Worm (Caenorhabditis elegans) whole organism, L4/young adult: ENCODE data around the gene F21C10.9.

Experiments used
- W03F9.2 ChIP-seq: fragments of 150-350 bp; optimal IDR thresholded peaks from 2 replicates; lab custom pipeline; 2014; ENCODE audit warnings: missing biosample characterization, missing genetic modification characterization
- dao-5 ChIP-seq: sonication (generic microtip); optimal IDR thresholded peaks from 2 replicates; lab custom pipeline; 2016; ENCODE audit warnings: missing genotype, missing genetic modification characterization, moderate library complexity, missing compliant biosample characterization
- him-1 ChIP-seq: sonication (generic microtip); optimal IDR thresholded peaks from 2 replicates; lab custom pipeline; 2016; ENCODE audit warnings: missing genotype, missing genetic modification reagents, missing genetic modification characterization, missing compliant biosample characterization

The F21C10.9 gene

ce11 chrV:9098280-9098973, at the start of gene F21C10.9:
F21C10.9 (minus strand) TSS chrV:9098696.
- TF ChIP-seq W03F9.2 (tag; lab: Kevin White, UChicago) = no peak
- no peak for TF ChIP-seq him-1

ce11 chrV:9148151-9148550, 49.7 kb upstream of the F21C10.9 start:
- TF ChIP-seq dao-5 = no peak
- no peak for TF ChIP-seq him-1
- no peak for TF ChIP-seq W03F9.2 (tag; lab: Kevin White, UChicago)

- TF ChIP-seq him-1 (no peak), dao-5 (no peak)
Observed at ce11 chrV:9146849-9147557, 48.5 kb upstream of the F21C10.9 start, which contains the start of gene spl-2. spl-2 (minus strand) TSS chrV:9146899.

- TF ChIP-seq him-1 (no peak), W03F9.2 (tag; lab: Kevin White, UChicago) (no peak), dao-5 (no peak)
Observed at ce11 chrV:9146196-9146595, 47.7 kb upstream of the F21C10.9 start.

ce11 chrV:9143896-9144295, 45.4 kb upstream of the F21C10.9 start:
- no peak for TF ChIP-seq dao-5

ce11 chrV:9141297-9141696, 42.8 kb upstream of the F21C10.9 start, which contains the start of gene pitr-3:
pitr-3 (minus strand) TSS chrV:9141397.
- no peak for TF ChIP-seq dao-5
- TF ChIP-seq W03F9.2 (tag; lab: Kevin White, UChicago) = no peak
- TF ChIP-seq him-1 = no peak

ce11 chrV:9137618-9138017, 39.1 kb upstream of the F21C10.9 start, which contains the start of gene pitr-2:
pitr-2 (minus strand) TSS chrV:9137718.
- no peak for TF ChIP-seq him-1
- no peak for TF ChIP-seq W03F9.2 (tag; lab: Kevin White, UChicago)
- no peak for TF ChIP-seq dao-5

- no peak for TF ChIP-seq W03F9.2 (tag; lab: Kevin White, UChicago)
- no peak for TF ChIP-seq dao-5
- TF ChIP-seq him-1 = no peak
Observed at ce11 chrV:9133950-9134349, 35.5 kb upstream of the F21C10.9 start, which contains the start of gene B0222.1. B0222.1 (plus strand) TSS chrV:9134255.

ce11 chrV:9132043-9132442, 33.5 kb upstream of the F21C10.9 start, which contains the start of gene F21C10.1:
F21C10.1 (plus strand) TSS chrV:9132343.
- TF ChIP-seq W03F9.2 (tag; lab: Kevin White, UChicago) (no peak), dao-5 (no peak), him-1 (no peak)

ce11 chrV:9130766-9131165, 32.3 kb upstream of the F21C10.9 start, which contains the start of gene F21C10.19:
F21C10.19 (plus strand) TSS chrV:9131066.
- no peak for TF ChIP-seq dao-5
- no peak for TF ChIP-seq W03F9.2 (tag; lab: Kevin White, UChicago)
- TF ChIP-seq him-1 = no peak

- TF ChIP-seq him-1 = peak; percentile 36
- TF ChIP-seq W03F9.2 (tag; lab: Kevin White, UChicago) = no peak
- no peak for TF ChIP-seq dao-5
Observed at ce11 chrV:9128562-9128961, 30.1 kb upstream of the F21C10.9 start.

ce11 chrV:9127773-9128172, 29.3 kb upstream of the F21C10.9 start, which contains the start of gene F21C10.3:
F21C10.3 (plus strand) TSS chrV:9128073.
- TF ChIP-seq W03F9.2 (tag; lab: Kevin White, UChicago) (no peak), him-1 (no peak), dao-5 (no peak)

ce11 chrV:9126316-9126715, 27.8 kb upstream of the F21C10.9 start, which contains the start of gene F21C10.4:
F21C10.4 (plus strand) TSS chrV:9126616.
- no peak for TF ChIP-seq dao-5
- TF ChIP-seq him-1 = no peak
- TF ChIP-seq W03F9.2 (tag; lab: Kevin White, UChicago) = no peak

ce11 chrV:9125345-9125744, 26.8 kb upstream of the F21C10.9 start, which contains the start of gene F21C10.5:
F21C10.5 (plus strand) TSS chrV:9125645.
- no peak for TF ChIP-seq dao-5
- TF ChIP-seq W03F9.2 (tag; lab: Kevin White, UChicago) = no peak
- TF ChIP-seq him-1 = no peak

ce11 chrV:9124180-9124579, 25.7 kb upstream of the F21C10.9 start, which contains the start of gene F21C10.6:
F21C10.6 (plus strand) TSS chrV:9124480.
- no peak for TF ChIP-seq W03F9.2 (tag; lab: Kevin White, UChicago)
- TF ChIP-seq dao-5 = no peak
- TF ChIP-seq him-1 = no peak
